Worm (Caenorhabditis elegans): ENCODE data around the gene mab-10.

ce11 chrII:10525134-10525533, 2.8 kb upstream of the mab-10 start:
- TF ChIP-seq lir-3 (tag; optimal IDR thresholded peaks at IDR 0.05; ENCODE audit: poor library complexity) (no peak), aly-2 (tag; optimal IDR thresholded peaks at IDR 0.05) (no peak), lin-14 (GFP tag; optimal IDR thresholded peaks at IDR 0.05) (peak; percentile 76), nhr-76 (tag; optimal IDR thresholded peaks at IDR 0.05) (no peak), snu-23 (GFP tag; optimal IDR thresholded peaks at IDR 0.05) (peak; percentile 61), nhr-90 (tag; optimal IDR thresholded peaks at IDR 0.05; ENCODE audit: poor library complexity) (peak; percentile 3), aha-1 (tag; optimal IDR thresholded peaks at IDR 0.05) (no peak)

Measured in whole organism, L1 larva.